Worm (Caenorhabditis elegans): Measurements from ENCODE around the gene twk-18.
A peak's percentile ranks its signal among the peaks of the same experiment; 100 is the strongest.

Gene twk-18

DNA sequence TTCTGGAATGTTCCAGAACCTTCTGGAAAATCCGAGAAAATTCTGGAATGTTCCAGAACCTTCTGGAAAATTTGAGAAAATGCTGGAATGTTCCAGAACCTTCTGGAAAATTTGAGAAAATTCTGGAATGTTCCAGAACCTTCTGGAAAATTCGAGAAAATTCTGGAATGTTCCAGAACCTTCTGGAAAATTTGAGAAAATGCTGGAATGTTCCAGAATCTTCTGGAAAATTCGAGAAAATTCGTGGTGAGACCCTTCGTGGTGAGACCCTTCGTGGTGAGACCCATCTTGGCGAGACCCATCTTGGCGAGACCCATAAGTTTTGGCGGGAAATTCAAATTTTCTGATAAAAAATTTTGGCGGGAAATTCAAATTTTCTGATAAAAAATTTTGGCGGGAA is 20.0 kb downstream of the twk-18 start:
- peak; percentile 91 for TF ChIP-seq hsf-1 (GFP tag; IDR thresholded peaks at IDR 0.05)

DNA sequence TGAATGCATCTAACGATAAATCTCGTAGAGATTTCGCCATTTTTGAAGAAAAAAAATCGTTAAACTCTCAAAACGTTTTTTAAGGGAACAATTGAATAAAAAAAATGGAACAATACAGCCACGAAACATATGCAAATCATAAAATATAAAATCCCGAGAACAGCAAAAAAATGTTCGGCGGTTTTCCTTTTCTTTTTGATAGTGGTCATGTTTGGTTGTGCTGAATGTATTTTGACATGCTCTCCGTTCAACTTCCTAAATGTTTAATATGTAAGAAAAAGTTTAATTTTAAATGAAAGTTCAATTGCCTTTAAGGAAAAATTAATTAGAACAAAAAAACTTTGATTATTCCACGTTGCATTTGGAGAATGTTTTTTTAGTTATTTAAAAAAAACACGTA is 22.5 kb downstream of the twk-18 start, which contains the start of gene C24A3.9:
Gene C24A3.9 (minus strand): TSS at position 101 of the 400 bp plus-strand sequence.
- TF ChIP-seq unc-130 (GFP tag; optimal IDR thresholded peaks at IDR 0.05) (no peak), hlh-12 (tag; optimal IDR thresholded peaks at IDR 0.05) (no peak)

DNA sequence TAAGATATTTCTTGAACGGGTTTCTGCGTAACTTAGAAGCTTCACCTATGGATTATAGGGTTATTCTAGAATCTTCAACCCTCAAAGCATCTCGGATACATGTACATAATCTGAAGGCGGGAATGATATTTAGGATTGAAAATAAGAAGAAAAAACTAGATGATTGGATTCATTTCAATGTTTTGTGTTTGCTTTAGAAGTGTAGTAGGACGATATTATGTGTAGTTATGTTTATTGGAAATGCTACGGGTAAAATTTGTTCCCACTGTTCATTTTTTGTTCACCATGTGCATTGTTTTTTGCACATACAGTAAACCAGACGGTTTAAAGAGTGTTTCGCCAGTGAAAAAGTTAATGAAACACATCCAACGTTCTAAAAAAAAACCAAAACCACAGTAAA is 23.5 kb downstream of the twk-18 start:
- TF ChIP-seq nhr-90 (tag; optimal IDR thresholded peaks at IDR 0.05), result no peak
- TF ChIP-seq F57A8.1 (GFP tag; optimal IDR thresholded peaks at IDR 0.05), result no peak
- no peak for TF ChIP-seq xnd-1 (tag; optimal IDR thresholded peaks at IDR 0.05)
- TF ChIP-seq him-1 (tag; optimal IDR thresholded peaks at IDR 0.05), result no peak
- TF ChIP-seq nhr-80 (tag; optimal IDR thresholded peaks at IDR 0.05), result no peak
- TF ChIP-seq B0336.3 (GFP tag; IDR thresholded peaks at IDR 0.05), result no peak
- TF ChIP-seq let-607 (tag; optimal IDR thresholded peaks at IDR 0.05), result no peak
- no peak for TF ChIP-seq egrh-3 (GFP tag; IDR thresholded peaks at IDR 0.05)
- no peak for TF ChIP-seq die-1 (tag; optimal IDR thresholded peaks at IDR 0.05)
- no peak for TF ChIP-seq lin-26 (GFP tag; IDR thresholded peaks at IDR 0.05)
- no peak for TF ChIP-seq Y67H2A.10 (GFP tag; conservative IDR thresholded peaks at IDR 0.05)

DNA sequence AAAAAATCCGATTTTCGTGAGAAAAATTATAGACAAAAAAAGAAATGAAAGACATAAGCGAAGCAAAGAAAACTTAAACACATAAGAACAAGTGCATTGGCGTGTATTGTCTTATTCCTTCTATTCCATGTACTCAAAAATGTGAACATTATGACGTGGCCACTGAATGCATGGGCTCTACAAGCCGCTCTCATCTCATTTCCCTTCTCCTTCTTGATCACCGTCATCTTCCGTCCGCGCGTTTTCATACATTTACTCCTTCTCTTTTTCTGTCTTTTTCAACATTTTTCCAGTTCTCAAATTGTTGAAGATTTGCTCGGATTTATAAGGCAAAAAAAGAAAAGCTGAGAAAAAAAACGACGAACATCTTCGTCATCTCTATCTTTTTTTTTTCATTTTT is 26.5 kb downstream of the twk-18 start:
- TF ChIP-seq nhr-80 (tag; optimal IDR thresholded peaks at IDR 0.05), result no peak

DNA sequence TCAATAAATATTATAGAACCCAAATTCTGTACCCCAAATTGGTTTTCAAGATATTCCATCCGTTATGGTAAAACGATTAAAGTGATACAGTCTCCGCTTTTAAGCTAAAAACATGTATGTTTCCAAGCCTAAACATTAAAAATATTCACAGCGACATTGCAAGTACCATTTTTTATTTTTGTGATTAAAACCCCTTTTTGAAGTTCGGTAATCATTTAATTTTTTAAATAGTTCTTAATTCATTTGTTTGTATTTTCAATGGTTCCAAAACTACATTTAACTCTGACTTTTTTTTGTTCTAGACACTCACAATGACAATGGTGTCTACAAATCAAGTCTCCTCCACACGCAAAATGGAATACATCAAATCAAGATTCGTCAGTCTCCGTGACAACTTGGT is 27.5 kb downstream of the twk-18 start, which contains the start of gene T25B6.4:
Gene T25B6.4 (plus strand): TSS at position 301 of the 400 bp plus-strand sequence.
- TF ChIP-seq ets-4 (GFP tag; optimal IDR thresholded peaks at IDR 0.05) (no peak), rcor-1 (GFP tag; IDR thresholded peaks at IDR 0.05) (no peak), lag-1 (GFP tag; IDR thresholded peaks at IDR 0.05) (no peak), mes-4 (tag; optimal IDR thresholded peaks at IDR 0.05) (no peak), madf-6 (GFP tag; IDR thresholded peaks at IDR 0.05) (no peak), ztf-6 (GFP tag; IDR thresholded peaks at IDR 0.05) (no peak), hmg-20 (GFP tag; IDR thresholded peaks at IDR 0.05) (no peak), tlf-1 (GFP tag; optimal IDR thresholded peaks at IDR 0.05) (no peak), snpc-4 (GFP tag; optimal IDR thresholded peaks at IDR 0.05) (no peak), snpc-4 (tag; optimal IDR thresholded peaks at IDR 0.05) (no peak), rec-8 (tag; optimal IDR thresholded peaks at IDR 0.05) (no peak), dpl-1 (GFP tag; optimal IDR thresholded peaks at IDR 0.05) (no peak), him-1 (tag; optimal IDR thresholded peaks at IDR 0.05) (no peak), Y67H2A.10 (GFP tag; conservative IDR thresholded peaks at IDR 0.05) (no peak), nhr-179 (tag; optimal IDR thresholded peaks at IDR 0.05) (no peak), atf-7 (tag; optimal IDR thresholded peaks at IDR 0.05) (no peak), fkh-3 (tag; optimal IDR thresholded peaks at IDR 0.05) (no peak), hrde-1 (tag; optimal IDR thresholded peaks at IDR 0.05; ENCODE audit: borderline replicate concordance) (no peak)

DNA sequence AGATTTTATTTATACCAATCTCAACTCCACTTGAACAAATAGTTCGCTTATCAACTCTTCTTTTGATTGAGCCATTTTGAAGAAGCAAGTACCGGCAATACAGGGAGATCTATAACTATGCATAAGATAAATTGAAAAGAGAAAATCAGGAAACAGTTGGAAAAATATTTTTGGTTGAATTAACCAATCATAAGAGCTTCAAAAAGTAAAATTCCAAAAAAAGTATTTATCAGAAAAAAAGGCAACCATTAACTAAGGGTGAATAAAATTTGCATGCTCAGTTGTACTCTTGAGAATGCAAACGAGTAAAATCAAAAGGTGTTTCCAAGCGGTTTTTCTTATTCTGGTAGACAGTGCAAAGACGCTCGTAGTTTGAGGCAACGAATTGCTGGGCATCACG is 33.7 kb downstream of the twk-18 start, which contains the start of gene T25B6.5:
Gene T25B6.5 (minus strand): TSS at position 101 of the 400 bp plus-strand sequence.
- TF ChIP-seq mcd-1 (GFP tag; IDR thresholded peaks at IDR 0.05), result no peak
- TF ChIP-seq attf-6 (GFP tag; IDR thresholded peaks at IDR 0.05), result no peak
- TF ChIP-seq nfya-2 (GFP tag; IDR thresholded peaks at IDR 0.05), result no peak

Data from whole organism, young adult.